Fruit fly (Drosophila melanogaster) ovary, adult (tissue): ENCODE results near the gene CG32655.

Experiments
- CG17801 ChIP-seq: fragments of 200-800 bp; optimal IDR thresholded peaks from 2 replicates; lab custom pipeline; 2019; ENCODE audit warnings: missing biosample characterization, mild to moderate bottlenecking, missing genetic modification characterization, moderate library complexity; ENCODE audit not compliant: partially characterized antibody

CG32655 gene

dm6 chrX:12235777-12236176, at the start of gene CG32655:
CG32655 (minus strand) TSS chrX:12235877.
- no peak for TF ChIP-seq CG17801 (GFP tag; lab: Kevin White, UChicago)

dm6 chrX:12276663-12277062, 41.0 kb upstream of the CG32655 start:
- TF ChIP-seq CG17801 (GFP tag; lab: Kevin White, UChicago), result no peak

DNA sequence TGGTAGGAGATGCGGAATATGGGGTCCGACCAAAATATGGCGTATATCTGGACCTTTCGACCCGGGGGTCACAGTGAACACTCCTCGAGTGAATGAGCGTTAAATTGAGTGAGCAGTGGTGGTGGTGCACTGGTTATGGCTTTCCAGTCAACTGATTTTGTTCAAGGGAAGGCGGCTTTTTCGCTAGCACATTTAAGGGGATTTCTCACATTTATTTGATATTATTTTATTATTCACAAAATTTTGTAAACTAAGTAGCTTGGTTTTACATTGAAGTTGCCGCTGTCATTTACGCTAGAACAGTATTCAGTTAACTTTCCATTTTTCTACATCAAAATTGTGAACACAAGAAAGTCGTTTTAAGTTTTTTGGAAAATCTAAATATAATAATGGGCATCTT, 38.7 kb upstream of the CG32655 start, which contains the start of gene CG45603:
TSS of gene CG45603 (plus strand) at position 301 of the 400 bp plus-strand sequence.
- no peak for TF ChIP-seq CG17801 (GFP tag; lab: Kevin White, UChicago)

- TF ChIP-seq CG17801 (GFP tag; lab: Kevin White, UChicago), result no peak
Observed at dm6 chrX:12273900-12274299, 38.2 kb upstream of the CG32655 start.

- no peak for TF ChIP-seq CG17801 (GFP tag; lab: Kevin White, UChicago)
Observed at dm6 chrX:12268191-12268590, 32.5 kb upstream of the CG32655 start.

DNA sequence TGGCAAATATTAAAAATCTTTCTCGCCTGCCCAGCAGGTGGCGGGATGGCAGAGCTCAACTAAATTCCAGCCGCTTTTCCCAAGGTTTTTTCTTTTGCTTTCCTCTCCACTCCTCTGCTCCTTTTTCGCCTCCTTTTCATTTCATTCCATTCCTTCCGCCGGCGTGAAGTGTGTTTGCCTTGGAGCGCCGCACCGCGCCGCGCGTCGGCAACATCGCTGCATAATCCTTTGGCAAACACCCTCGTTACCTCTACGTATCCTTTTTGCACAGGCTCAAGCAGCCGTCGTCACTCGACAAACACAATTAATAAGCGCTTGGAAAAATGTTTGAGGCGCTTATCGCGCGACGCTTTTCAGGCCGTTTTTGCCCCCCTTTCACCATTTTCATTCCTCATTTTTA, 30.3 kb upstream of the CG32655 start:
- no peak for TF ChIP-seq CG17801 (GFP tag; lab: Kevin White, UChicago)

- no peak for TF ChIP-seq CG17801 (GFP tag; lab: Kevin White, UChicago)
Observed at dm6 chrX:12260788-12261187, 25.1 kb upstream of the CG32655 start.

DNA sequence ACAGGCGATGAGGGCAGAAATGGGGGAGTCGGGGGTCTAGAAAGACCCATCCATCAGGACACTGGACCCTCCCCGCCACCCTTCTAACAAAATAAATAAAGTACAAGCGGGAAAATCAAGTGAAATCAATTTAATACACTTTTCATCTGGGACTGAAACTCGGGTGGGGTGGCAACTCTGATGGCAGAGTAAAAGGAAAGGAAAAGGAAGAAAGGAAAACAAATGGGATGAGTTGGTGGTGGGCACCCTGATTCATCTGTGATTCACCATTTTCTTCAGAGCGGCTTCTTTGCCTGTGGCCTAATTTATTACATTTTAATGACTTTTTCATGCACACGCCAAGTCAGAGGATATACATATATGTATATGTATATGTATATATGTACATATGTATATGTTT, 23.8 kb upstream of the CG32655 start:
- no peak for TF ChIP-seq CG17801 (GFP tag; lab: Kevin White, UChicago)

DNA sequence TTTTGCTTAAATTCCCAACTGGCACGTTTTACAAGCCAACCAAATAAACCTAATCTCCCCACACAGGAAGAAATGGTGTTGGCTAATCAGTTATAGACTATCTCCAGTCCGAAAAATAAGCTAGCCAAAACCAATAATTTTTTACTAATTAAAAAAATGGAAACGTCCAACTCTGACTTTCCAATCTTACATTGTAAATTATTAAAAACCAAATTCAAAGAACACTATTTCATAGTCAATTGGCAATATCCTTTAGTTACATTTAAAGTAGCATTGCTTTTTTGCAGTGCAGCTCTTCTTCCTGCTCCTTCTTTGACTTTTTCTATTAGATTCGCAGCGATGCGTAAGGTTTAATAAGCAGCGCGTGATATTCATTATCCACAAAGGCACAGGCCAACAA, 23.3 kb upstream of the CG32655 start:
- TF ChIP-seq CG17801 (GFP tag; lab: Kevin White, UChicago), result no peak

DNA sequence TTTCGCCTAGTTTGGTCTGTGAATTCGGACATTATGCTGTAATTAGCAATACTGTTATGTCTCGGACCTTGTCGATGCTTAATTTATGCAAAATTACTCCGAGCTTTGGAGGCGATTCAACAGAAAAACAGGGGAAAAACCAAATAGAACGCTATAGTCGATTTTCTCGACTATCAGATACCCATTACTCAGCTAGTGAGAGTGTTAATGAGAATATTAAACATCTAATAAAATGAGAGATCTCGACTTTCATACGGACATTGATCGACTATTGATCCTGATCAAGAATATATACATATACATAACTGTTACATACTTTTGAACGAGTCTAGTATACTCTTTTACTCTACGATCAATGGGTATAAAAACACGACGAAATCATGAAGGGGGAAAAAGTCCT, 13.2 kb upstream of the CG32655 start:
- TF ChIP-seq CG17801 (GFP tag; lab: Kevin White, UChicago), result no peak

dm6 chrX:12248049-12248448, 12.4 kb upstream of the CG32655 start:
- TF ChIP-seq CG17801 (GFP tag; lab: Kevin White, UChicago), result no peak

- no peak for TF ChIP-seq CG17801 (GFP tag; lab: Kevin White, UChicago)
Observed at dm6 chrX:12246285-12246684, 10.6 kb upstream of the CG32655 start.

DNA sequence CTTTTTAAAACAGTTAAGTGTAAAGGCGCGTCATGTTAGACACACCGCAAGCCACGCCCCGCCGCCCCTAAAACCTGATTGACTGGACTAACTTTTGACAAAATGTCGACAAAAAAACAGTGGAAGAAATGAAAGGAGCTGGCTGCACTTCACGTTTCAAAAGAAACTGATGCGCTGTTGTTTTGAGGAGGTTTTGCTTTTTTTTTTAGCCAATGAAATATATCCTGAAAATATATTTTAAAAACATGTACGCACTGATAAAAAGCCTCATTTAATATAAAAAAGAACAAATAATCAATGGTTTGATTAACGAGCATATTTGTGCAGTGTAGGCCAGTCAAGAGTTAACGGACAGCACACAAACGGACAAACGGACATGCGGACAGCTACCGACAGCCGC, 9.9 kb upstream of the CG32655 start:
- no peak for TF ChIP-seq CG17801 (GFP tag; lab: Kevin White, UChicago)

DNA sequence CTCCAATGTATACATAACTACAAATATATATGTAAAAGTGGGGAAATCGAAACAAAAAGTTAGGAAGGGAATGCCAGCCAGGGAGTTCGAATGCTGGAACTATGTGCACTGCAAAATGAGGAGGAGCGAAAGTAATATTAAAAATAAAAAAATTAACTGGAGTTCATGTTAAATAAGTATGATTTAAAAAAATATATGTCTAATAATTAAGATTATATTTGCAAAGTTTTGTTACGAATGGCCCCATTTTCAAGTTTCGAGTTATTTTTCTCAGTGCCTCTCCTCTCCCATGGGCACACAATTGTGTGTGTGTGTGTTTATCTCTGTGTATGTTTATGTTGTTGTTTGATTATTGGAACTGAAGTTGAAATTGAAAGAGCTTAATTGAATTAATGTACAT, 6.7 kb upstream of the CG32655 start:
- TF ChIP-seq CG17801 (GFP tag; lab: Kevin White, UChicago), result no peak

dm6 chrX:12241032-12241431, 5.4 kb upstream of the CG32655 start:
- no peak for TF ChIP-seq CG17801 (GFP tag; lab: Kevin White, UChicago)

dm6 chrX:12239500-12239899, 3.8 kb upstream of the CG32655 start:
- TF ChIP-seq CG17801 (GFP tag; lab: Kevin White, UChicago), result no peak

DNA sequence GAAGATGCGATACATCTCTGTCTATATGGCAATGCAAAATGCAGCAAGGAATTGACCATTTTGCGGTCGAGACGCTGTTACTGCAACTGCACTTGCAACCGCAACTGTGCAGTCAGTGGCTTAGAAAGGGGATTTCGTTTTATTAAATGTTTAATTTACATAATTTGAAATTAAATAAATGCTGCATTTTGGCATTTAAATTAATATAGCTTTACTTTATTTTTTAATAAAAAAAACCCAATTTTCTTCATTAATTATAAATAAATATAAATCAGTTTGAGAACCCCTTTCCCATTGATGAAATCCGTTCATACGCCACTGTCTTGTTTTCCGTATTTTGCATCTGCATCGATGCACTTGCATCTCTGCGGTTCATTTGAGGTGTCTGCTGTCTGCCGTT, 7.7 kb downstream of the CG32655 start:
- no peak for TF ChIP-seq CG17801 (GFP tag; lab: Kevin White, UChicago)
